Worm (Caenorhabditis elegans) whole organism, L3 larva: ENCODE results near the gene clec-171.

Experiments
- ceh-82 ChIP-seq: fragments of 150-350 bp; optimal IDR thresholded peaks from 2 replicates; lab custom pipeline; 2014; ENCODE audit warnings: missing biosample characterization, missing genetic modification characterization
- elt-3 ChIP-seq, 3 experiments: fragments of 150-350 bp in 1 of 3; sonication (generic microtip) in 2 of 3; optimal IDR thresholded peaks; 2 replicates in 2 of 3; 4 replicates in 1 of 3; lab custom pipeline; 2014 to 2017; ENCODE audit warnings: missing biosample characterization in 3 of 3, missing genetic modification characterization in 3 of 3
- eor-1 ChIP-seq, 2 experiments: fragments of 150-350 bp; optimal IDR thresholded peaks; 2 replicates each; lab custom pipeline; 2014 to 2018; ENCODE audit warnings: missing biosample characterization in 2 of 2, missing genetic modification characterization in 2 of 2
- jun-1 ChIP-seq: fragments of 150-350 bp; optimal IDR thresholded peaks from 2 replicates; lab custom pipeline; 2014; ENCODE audit warnings: missing biosample characterization, missing genetic modification reagents, missing genetic modification characterization
- mdl-1 ChIP-seq: fragments of 150-350 bp; optimal IDR thresholded peaks from 2 replicates; lab custom pipeline; 2014; ENCODE audit warnings: missing biosample characterization, missing genetic modification characterization
- nhr-11 ChIP-seq: fragments of 150-350 bp; optimal IDR thresholded peaks from 2 replicates; lab custom pipeline; 2014; ENCODE audit warnings: missing biosample characterization, missing genetic modification characterization
- nhr-23 ChIP-seq: fragments of 150-350 bp; optimal IDR thresholded peaks from 2 replicates; lab custom pipeline; 2014; ENCODE audit warnings: missing biosample characterization, missing genetic modification reagents, missing genetic modification characterization
- nhr-237 ChIP-seq: fragments of 150-350 bp; optimal IDR thresholded peaks from 2 replicates; lab custom pipeline; 2014; ENCODE audit warnings: missing biosample characterization, missing genetic modification characterization
- nhr-77 ChIP-seq: fragments of 150-350 bp; optimal IDR thresholded peaks from 2 replicates; lab custom pipeline; 2014; ENCODE audit warnings: missing biosample characterization, missing genetic modification characterization
- unc-62 ChIP-seq: fragments of 150-350 bp; sonication (generic microtip); optimal IDR thresholded peaks from 4 replicates; lab custom pipeline; 2014; ENCODE audit warnings: missing biosample characterization, missing genetic modification reagents, missing genetic modification characterization
- ztf-11 ChIP-seq: fragments of 150-350 bp; optimal IDR thresholded peaks from 2 replicates; lab custom pipeline; 2014; ENCODE audit warnings: missing biosample characterization, missing genetic modification characterization

DNA sequence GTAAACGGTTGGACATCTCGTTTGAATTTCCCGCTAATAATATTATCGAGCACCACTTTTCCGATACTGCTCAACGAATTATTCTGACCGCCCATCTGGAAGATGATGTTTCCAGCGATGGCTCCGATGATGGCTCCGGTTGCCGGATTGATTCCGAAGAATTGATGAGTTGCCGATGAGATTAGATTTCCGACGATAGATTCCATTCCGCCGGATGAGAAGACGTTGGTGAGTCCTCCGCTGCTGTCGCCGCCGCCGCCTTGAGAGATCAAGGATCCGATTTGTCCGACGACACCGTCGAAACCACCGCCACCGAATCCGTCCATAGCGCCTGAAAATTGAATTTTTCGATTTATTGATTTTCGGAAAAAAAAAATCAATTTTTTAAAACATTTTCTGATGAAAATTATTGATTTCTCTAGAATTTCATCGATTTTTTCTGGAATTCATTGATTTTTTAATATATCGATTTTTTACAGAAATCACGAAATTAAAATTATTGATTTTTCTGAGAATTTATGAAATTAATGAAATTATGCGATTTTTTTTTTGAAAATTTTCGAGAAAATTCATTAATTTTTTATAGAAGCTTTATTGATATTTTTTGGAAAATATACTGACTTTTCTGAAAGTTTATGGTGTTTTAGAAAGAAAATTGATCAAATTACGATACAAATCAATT lies 17.0 kb upstream of the clec-171 start:
- no peak for TF ChIP-seq mdl-1 (tag; lab: Kevin White, UChicago)
- TF ChIP-seq ceh-82 (tag; lab: Kevin White, UChicago) = no peak
- TF ChIP-seq nhr-23 (tag; lab: Kevin White, UChicago) = no peak
- no peak for TF ChIP-seq eor-1 (tag; optimal IDR thresholded peaks at IDR 0.05; lab: Kevin White, UChicago)
- no peak for TF ChIP-seq ztf-11 (tag; lab: Kevin White, UChicago)
- TF ChIP-seq nhr-237 (tag; lab: Kevin White, UChicago) = no peak
- no peak for TF ChIP-seq jun-1 (tag; lab: Kevin White, UChicago)
- TF ChIP-seq unc-62 (GFP tag; lab: Kevin White, UChicago) = no peak
- TF ChIP-seq elt-3 (tag; optimal IDR thresholded peaks at IDR 0.05; lab: Kevin White, UChicago) = no peak
- TF ChIP-seq nhr-11 (tag; lab: Kevin White, UChicago) = no peak
- no peak for TF ChIP-seq nhr-77 (tag; lab: Kevin White, UChicago)
